Worm (Caenorhabditis elegans) whole organism, L2 larva: ENCODE measurements around the gene sna-2.

Experiments
- C34F6.9 ChIP-seq: fragments of 150-350 bp; optimal IDR thresholded peaks from 2 replicates; lab custom pipeline; 2014; ENCODE audit warnings: missing biosample characterization, missing genetic modification characterization
- F13H6.1 ChIP-seq: sonication (generic microtip); optimal IDR thresholded peaks from 2 replicates; lab custom pipeline; 2016; ENCODE audit warnings: missing genetic modification characterization, missing compliant biosample characterization
- R02D3.7 ChIP-seq: fragments of 150-350 bp; optimal IDR thresholded peaks from 2 replicates; lab custom pipeline; 2014; ENCODE audit warnings: missing biosample characterization, missing genetic modification characterization
- Y55F3AM.14 ChIP-seq: fragments of 200-800 bp; sonication (Bioruptor generic); optimal IDR thresholded peaks from 2 replicates; lab custom pipeline; 2018; ENCODE audit warnings: mild to moderate bottlenecking, missing genetic modification characterization, missing compliant biosample characterization
- ZK546.5 ChIP-seq: sonication (generic microtip); optimal IDR thresholded peaks from 2 replicates; lab custom pipeline; 2017; ENCODE audit warnings: missing biosample characterization, missing genetic modification characterization
- alr-1 ChIP-seq: fragments of 150-350 bp; optimal IDR thresholded peaks from 2 replicates; lab custom pipeline; 2014; ENCODE audit warnings: missing biosample characterization, missing genetic modification characterization
- aly-2 ChIP-seq: fragments of 150-350 bp; optimal IDR thresholded peaks from 2 replicates; lab custom pipeline; 2014; ENCODE audit warnings: missing biosample characterization, missing genetic modification characterization
- ama-1 ChIP-seq: fragments of 150-350 bp; optimal IDR thresholded peaks from 2 replicates; lab custom pipeline; 2018; ENCODE audit warnings: inconsistent platforms
- blmp-1 ChIP-seq: sonication (generic microtip); optimal IDR thresholded peaks from 2 replicates; lab custom pipeline; 2017; ENCODE audit warnings: missing genetic modification characterization, mild to moderate bottlenecking, missing compliant biosample characterization, antibody characterized with exemption, moderate library complexity; ENCODE audit not compliant: insufficient read depth
- ceh-16 ChIP-seq: fragments of 150-350 bp; optimal IDR thresholded peaks from 2 replicates; lab custom pipeline; 2014; ENCODE audit warnings: missing biosample characterization, missing genetic modification characterization
- ceh-82 ChIP-seq: fragments of 150-350 bp; optimal IDR thresholded peaks from 2 replicates; lab custom pipeline; 2014; ENCODE audit warnings: missing biosample characterization, missing genetic modification characterization
- crh-2 ChIP-seq: sonication (generic microtip); optimal IDR thresholded peaks from 2 replicates; lab custom pipeline; 2017; ENCODE audit warnings: missing biosample characterization, missing genetic modification characterization
- dmd-4 ChIP-seq: sonication (generic microtip); optimal IDR thresholded peaks from 2 replicates; lab custom pipeline; 2017; ENCODE audit warnings: missing biosample characterization, missing genetic modification characterization
- egl-27 ChIP-seq: sonication (generic microtip); optimal IDR thresholded peaks from 3 replicates; lab custom pipeline; 2017; ENCODE audit warnings: missing biosample characterization, missing genetic modification reagents, missing genetic modification characterization
- elt-1 ChIP-seq: fragments of 150-350 bp; optimal IDR thresholded peaks from 2 replicates; lab custom pipeline; 2014; ENCODE audit warnings: missing biosample characterization, missing genetic modification characterization
- elt-3 ChIP-seq: sonication (generic microtip); optimal IDR thresholded peaks from 2 replicates; lab custom pipeline; 2017; ENCODE audit warnings: missing biosample characterization, missing genetic modification characterization
- fos-1 ChIP-seq: fragments of 150-350 bp; optimal IDR thresholded peaks from 2 replicates; lab custom pipeline; 2014; ENCODE audit warnings: missing biosample characterization, missing genetic modification characterization
- gmeb-1 ChIP-seq: fragments of 150-350 bp; optimal IDR thresholded peaks from 2 replicates; lab custom pipeline; 2014; ENCODE audit warnings: missing biosample characterization, missing genetic modification characterization
- lin-11 ChIP-seq: fragments of 150-350 bp; sonication (generic microtip); optimal IDR thresholded peaks from 2 replicates; lab custom pipeline; 2014; ENCODE audit warnings: missing biosample characterization, missing genetic modification characterization, inconsistent platforms, mixed read lengths
- lin-13 ChIP-seq: fragments of 150-350 bp; optimal IDR thresholded peaks from 2 replicates; lab custom pipeline; 2014; ENCODE audit warnings: missing biosample characterization, missing genetic modification reagents, missing genetic modification characterization
- lin-39 ChIP-seq: fragments of 150-350 bp; optimal IDR thresholded peaks from 2 replicates; lab custom pipeline; 2014; ENCODE audit warnings: missing biosample characterization, missing genetic modification reagents, missing genetic modification characterization
- lsy-2 ChIP-seq, 2 experiments: fragments of 150-350 bp in 1 of 2; sonication (generic microtip) in 1 of 2; optimal IDR thresholded peaks; 2 replicates each; lab custom pipeline; 2014 to 2017; ENCODE audit warnings: missing biosample characterization in 2 of 2, missing genetic modification characterization in 2 of 2
- mab-5 ChIP-seq: fragments of 150-350 bp; optimal IDR thresholded peaks from 2 replicates; lab custom pipeline; 2014; ENCODE audit warnings: missing biosample characterization, missing genetic modification characterization
- mbf-1 ChIP-seq: sonication (generic microtip); optimal IDR thresholded peaks from 2 replicates; lab custom pipeline; 2017; ENCODE audit warnings: missing biosample characterization, missing genetic modification characterization
- mdl-1 ChIP-seq, 2 experiments: fragments of 150-350 bp in 1 of 2; sonication (generic microtip) in 1 of 2; optimal IDR thresholded peaks; 2 replicates each; lab custom pipeline; 2017; ENCODE audit warnings: missing biosample characterization in 2 of 2, missing genetic modification characterization in 2 of 2
- nhr-10 ChIP-seq: sonication (generic microtip); optimal IDR thresholded peaks from 2 replicates; lab custom pipeline; 2017; ENCODE audit warnings: missing biosample characterization, missing genetic modification characterization
- nhr-11 ChIP-seq: fragments of 150-350 bp; optimal IDR thresholded peaks from 2 replicates; lab custom pipeline; 2014; ENCODE audit warnings: missing biosample characterization, missing genetic modification characterization
- nhr-12 ChIP-seq: fragments of 150-350 bp; optimal IDR thresholded peaks from 2 replicates; lab custom pipeline; 2014; ENCODE audit warnings: missing biosample characterization, missing genetic modification characterization
- nhr-129 ChIP-seq: fragments of 150-350 bp; optimal IDR thresholded peaks from 2 replicates; lab custom pipeline; 2014; ENCODE audit warnings: missing biosample characterization, missing genetic modification characterization
- nhr-21 ChIP-seq: fragments of 150-350 bp; optimal IDR thresholded peaks from 2 replicates; lab custom pipeline; 2014; ENCODE audit warnings: missing biosample characterization, missing genetic modification characterization
- nhr-23 ChIP-seq: fragments of 150-350 bp; optimal IDR thresholded peaks from 2 replicates; lab custom pipeline; 2014; ENCODE audit warnings: missing biosample characterization, missing genetic modification reagents, missing genetic modification characterization
- nhr-237 ChIP-seq: fragments of 150-350 bp; optimal IDR thresholded peaks from 2 replicates; lab custom pipeline; 2014; ENCODE audit warnings: missing biosample characterization, missing genetic modification characterization
- nhr-25 ChIP-seq: fragments of 150-350 bp; sonication (generic microtip); optimal IDR thresholded peaks from 3 replicates; lab custom pipeline; 2014; ENCODE audit warnings: missing biosample characterization, missing genetic modification characterization
- nhr-6 ChIP-seq: fragments of 150-350 bp; optimal IDR thresholded peaks from 2 replicates; lab custom pipeline; 2014; ENCODE audit warnings: missing biosample characterization, missing genetic modification characterization
- nhr-77 ChIP-seq: fragments of 150-350 bp; optimal IDR thresholded peaks from 2 replicates; lab custom pipeline; 2014; ENCODE audit warnings: missing biosample characterization, missing genetic modification characterization
- peb-1 ChIP-seq: fragments of 150-350 bp; optimal IDR thresholded peaks from 2 replicates; lab custom pipeline; 2014; ENCODE audit warnings: missing biosample characterization, missing genetic modification characterization
- sem-4 ChIP-seq: fragments of 150-350 bp; optimal IDR thresholded peaks from 2 replicates; lab custom pipeline; 2014; ENCODE audit warnings: missing biosample characterization, missing genetic modification reagents, missing genetic modification characterization
- skn-1 ChIP-seq: sonication (generic microtip); optimal IDR thresholded peaks from 2 replicates; lab custom pipeline; 2017; ENCODE audit warnings: missing biosample characterization, missing genetic modification characterization
- sma-3 ChIP-seq: sonication (generic microtip); optimal IDR thresholded peaks from 2 replicates; lab custom pipeline; 2016; ENCODE audit warnings: missing genetic modification reagents, missing genetic modification characterization, missing compliant biosample characterization
- sma-9 ChIP-seq, 2 experiments: fragments of 150-350 bp in 1 of 2; sonication (generic microtip) in 1 of 2; optimal IDR thresholded peaks; 2 replicates each; lab custom pipeline; 2014 to 2016; ENCODE audit warnings: missing genetic modification characterization in 2 of 2, mild to moderate bottlenecking in 1 of 2, missing biosample characterization in 1 of 2, missing compliant biosample characterization in 1 of 2, missing genetic modification reagents in 1 of 2, moderate library complexity in 1 of 2
- snpc-4 ChIP-seq: fragments of 150-350 bp; optimal IDR thresholded peaks from 2 replicates; lab custom pipeline; 2014; ENCODE audit warnings: missing biosample characterization, missing genetic modification characterization
- unc-39 ChIP-seq: fragments of 150-350 bp; optimal IDR thresholded peaks from 2 replicates; lab custom pipeline; 2014; ENCODE audit warnings: missing biosample characterization, missing genetic modification characterization
- unc-55 ChIP-seq: fragments of 150-350 bp; sonication (generic microtip); optimal IDR thresholded peaks from 3 replicates; lab custom pipeline; 2014; ENCODE audit warnings: missing biosample characterization, missing genetic modification reagents, missing genetic modification characterization
- unc-62 ChIP-seq: fragments of 150-350 bp; optimal IDR thresholded peaks from 2 replicates; lab custom pipeline; 2014; ENCODE audit warnings: missing biosample characterization, missing genetic modification reagents, missing genetic modification characterization
- zag-1 ChIP-seq: fragments of 150-350 bp; optimal IDR thresholded peaks from 2 replicates; lab custom pipeline; 2014; ENCODE audit warnings: missing biosample characterization, missing genetic modification characterization
- ztf-1 ChIP-seq: fragments of 200-800 bp; sonication (Bioruptor generic); conservative IDR thresholded peaks from 2 replicates; pipeline ENCODE4 v1.3.6; 2022; ENCODE audit warnings: missing genetic modification characterization, missing compliant biosample characterization
- ztf-11 ChIP-seq: sonication (generic microtip); optimal IDR thresholded peaks from 2 replicates; lab custom pipeline; 2017; ENCODE audit warnings: missing biosample characterization, missing genetic modification characterization
- ztf-4 ChIP-seq: fragments of 150-350 bp; optimal IDR thresholded peaks from 2 replicates; lab custom pipeline; 2014; ENCODE audit warnings: missing biosample characterization, missing genetic modification characterization

sna-2 gene

DNA sequence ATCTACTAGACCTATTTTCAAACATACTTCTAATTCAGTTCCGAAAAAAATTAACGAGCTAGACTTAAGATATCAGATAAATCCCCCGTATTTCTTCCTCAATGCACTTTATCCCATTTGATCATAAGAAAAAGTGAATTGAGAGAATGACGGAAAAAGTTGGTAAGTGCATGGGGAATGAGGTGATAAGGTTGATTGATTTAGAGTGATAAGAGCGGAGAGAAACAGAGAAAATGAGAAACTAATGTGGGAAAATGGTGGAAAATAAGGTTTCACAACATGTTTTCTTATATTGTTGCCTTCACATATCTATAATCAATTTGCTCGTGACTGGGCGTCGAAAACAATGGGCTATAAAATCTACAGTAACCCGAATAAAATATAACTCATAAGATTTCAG lies 41.7 kb downstream of the sna-2 start:
- TF ChIP-seq nhr-23 (tag; lab: Kevin White, UChicago) (no peak), R02D3.7 (no peak), skn-1 (tag; lab: Kevin White, UChicago) (no peak), elt-3 (no peak), sma-3 (peak; percentile 3), nhr-6 (tag; lab: Kevin White, UChicago) (no peak), nhr-237 (tag; lab: Kevin White, UChicago) (no peak), alr-1 (tag; lab: Kevin White, UChicago) (no peak), egl-27 (tag; lab: Kevin White, UChicago) (no peak), unc-62 (GFP tag; lab: Kevin White, UChicago) (no peak), lin-11 (tag; lab: Kevin White, UChicago) (no peak), mab-5 (tag; lab: Kevin White, UChicago) (peak; percentile 31), blmp-1 (tag; lab: Kevin White, UChicago) (peak; percentile 37), zag-1 (tag; lab: Kevin White, UChicago) (no peak), unc-55 (no peak), ztf-11 (no peak), unc-39 (tag; lab: Kevin White, UChicago) (no peak), nhr-25 (tag; lab: Kevin White, UChicago) (no peak), peb-1 (no peak), ama-1 (no peak), ZK546.5 (tag; lab: Kevin White, UChicago) (no peak), snpc-4 (no peak), nhr-129 (tag; lab: Kevin White, UChicago) (peak; percentile 33), ztf-1 (GFP tag; lab: Robert Waterston, UW) (no peak), mdl-1 (tag; optimal IDR thresholded peaks at IDR 0.05; lab: Kevin White, UChicago) (no peak), fos-1 (peak; percentile 92), gmeb-1 (tag; lab: Kevin White, UChicago) (no peak), ceh-16 (no peak), ceh-82 (tag; lab: Kevin White, UChicago) (no peak), aly-2 (tag; lab: Kevin White, UChicago) (no peak), nhr-10 (tag; lab: Kevin White, UChicago) (no peak), nhr-11 (tag; lab: Kevin White, UChicago) (no peak), crh-2 (tag; lab: Kevin White, UChicago) (peak; percentile 61), ztf-4 (tag; lab: Kevin White, UChicago) (no peak), lin-13 (no peak), mbf-1 (tag; lab: Kevin White, UChicago) (no peak), elt-1 (tag; lab: Kevin White, UChicago) (no peak), Y55F3AM.14 (GFP tag; lab: Kevin White, UChicago) (no peak), sma-9 (GFP tag; optimal IDR thresholded peaks at IDR 0.05; lab: Kevin White, UChicago) (peak; percentile 67), sma-9 (tag; optimal IDR thresholded peaks at IDR 0.05; lab: Kevin White, UChicago) (no peak), F13H6.1 (tag; lab: Kevin White, UChicago) (no peak), nhr-77 (no peak), C34F6.9 (tag; lab: Kevin White, UChicago) (peak; percentile 3), sem-4 (no peak), lsy-2 (tag; optimal IDR thresholded peaks at IDR 0.05; lab: Kevin White, UChicago) (peak in 1 of 2 experiments; percentile 63), nhr-21 (tag; lab: Kevin White, UChicago) (no peak), lin-39 (no peak), nhr-12 (tag; lab: Kevin White, UChicago) (no peak), dmd-4 (no peak)
- TF ChIP-seq, all 48 proteins: peak for 9
